Fruit fly (Drosophila melanogaster) whole organism, wandering third instar larva: ENCODE measurements around the gene CG32071.

ENCODE experiments used
- Abd-B ChIP-seq: fragments of >200 bp; optimal IDR thresholded peaks from 2 replicates; lab custom pipeline; 2017; ENCODE audit warnings: missing biosample characterization, missing genetic modification characterization
- CG32264 ChIP-seq: fragments of 200-800 bp; sonication (Bioruptor generic); optimal IDR thresholded peaks from 2 replicates; lab custom pipeline; 2016; ENCODE audit warnings: missing biosample characterization, missing genetic modification characterization
- CG9705 ChIP-seq: fragments of 200-800 bp; sonication (Bioruptor generic); optimal IDR thresholded peaks from 2 replicates; lab custom pipeline; 2018; ENCODE audit warnings: missing biosample characterization, mild to moderate bottlenecking, missing genetic modification characterization
- CrebA ChIP-seq: fragments of 200-800 bp; sonication (Bioruptor generic); optimal IDR thresholded peaks from 2 replicates; lab custom pipeline; 2016; ENCODE audit warnings: missing biosample characterization, mild to moderate bottlenecking, missing genetic modification characterization, borderline replicate concordance
- Dfd ChIP-seq: fragments of >200 bp; optimal IDR thresholded peaks from 2 replicates; lab custom pipeline; 2017; ENCODE audit warnings: missing biosample characterization, missing genetic modification characterization
- Dif ChIP-seq: fragments of 200-275, 200-300 bp; sonication (Bioruptor generic); optimal IDR thresholded peaks from 2 replicates; lab custom pipeline; 2018; ENCODE audit warnings: missing biosample characterization, missing genetic modification characterization; ENCODE audit not compliant: partially characterized antibody
- GATAd ChIP-seq: sonication (Bioruptor generic); optimal IDR thresholded peaks from 2 replicates; lab custom pipeline; 2016; ENCODE audit warnings: missing biosample characterization, missing genetic modification characterization
- Hnf4 ChIP-seq: fragments of 200-800 bp; sonication (Bioruptor generic); optimal IDR thresholded peaks from 2 replicates; lab custom pipeline; 2016; ENCODE audit warnings: missing biosample characterization, mild to moderate bottlenecking, missing genetic modification characterization
- Hr78 ChIP-seq: fragments of >200 bp; optimal IDR thresholded peaks from 2 replicates; lab custom pipeline; 2017; ENCODE audit warnings: missing biosample characterization, missing genetic modification characterization
- Hr83 ChIP-seq: fragments of 200-300 bp; sonication (Bioruptor generic); optimal IDR thresholded peaks from 2 replicates; lab custom pipeline; 2016; ENCODE audit warnings: missing biosample characterization, mild to moderate bottlenecking, missing genetic modification characterization, moderate library complexity; ENCODE audit not compliant: poor library complexity, severe bottlenecking
- Jra ChIP-seq: sonication (Bioruptor generic); optimal IDR thresholded peaks from 2 replicates; lab custom pipeline; 2016; ENCODE audit warnings: missing biosample characterization, missing genetic modification characterization
- Myc ChIP-seq: fragments of >200 bp; optimal IDR thresholded peaks from 2 replicates; lab custom pipeline; 2017
- N ChIP-seq: fragments of >200 bp; optimal IDR thresholded peaks from 2 replicates; lab custom pipeline; 2018; ENCODE audit warnings: missing biosample characterization, missing external identifiers, missing genetic modification characterization
- OdsH ChIP-seq: fragments of 200-800 bp; sonication (Bioruptor generic); optimal IDR thresholded peaks from 2 replicates; lab custom pipeline; 2016; ENCODE audit warnings: missing biosample characterization, mild to moderate bottlenecking, missing genetic modification characterization
- Rel ChIP-seq, 2 experiments: fragments of 200-800 bp; sonication (Bioruptor generic) in 1 of 2; optimal IDR thresholded peaks; 2 replicates in 1 of 2; 3 replicates in 1 of 2; lab custom pipeline; 2016 to 2019; ENCODE audit warnings: mild to moderate bottlenecking in 2 of 2, missing biosample characterization in 2 of 2, missing genetic modification characterization in 2 of 2, moderate library complexity in 1 of 2
- Sp1 ChIP-seq: fragments of 200-800 bp; sonication (Bioruptor generic); optimal IDR thresholded peaks from 3 replicates; lab custom pipeline; 2019; ENCODE audit warnings: missing biosample characterization, mild to moderate bottlenecking, missing genetic modification characterization, moderate library complexity
- Vsx2 ChIP-seq: fragments of 200-300, 225-300 bp; sonication (Bioruptor generic); optimal IDR thresholded peaks from 2 replicates; lab custom pipeline; 2018; ENCODE audit warnings: missing biosample characterization, missing genetic modification characterization; ENCODE audit not compliant: partially characterized antibody
- br ChIP-seq: fragments of 200-800 bp; sonication (Bioruptor generic); optimal IDR thresholded peaks from 2 replicates; lab custom pipeline; 2016; ENCODE audit warnings: missing biosample characterization, missing genetic modification characterization
- brk ChIP-seq: fragments of 200-800 bp; sonication (Bioruptor generic); optimal IDR thresholded peaks from 2 replicates; lab custom pipeline; 2016; ENCODE audit warnings: missing biosample characterization, mild to moderate bottlenecking, missing genetic modification characterization
- dsf ChIP-seq: sonication (Bioruptor generic); optimal IDR thresholded peaks from 2 replicates; lab custom pipeline; 2016; ENCODE audit warnings: missing biosample characterization, missing genetic modification characterization, borderline replicate concordance
- foxo ChIP-seq, 2 experiments: fragments of 200-800 bp; sonication (Bioruptor generic); optimal IDR thresholded peaks; 2 replicates in 1 of 2; 3 replicates in 1 of 2; lab custom pipeline; 2016 to 2017; ENCODE audit warnings: missing biosample characterization in 2 of 2, missing genetic modification characterization in 2 of 2
- fru ChIP-seq: fragments of 200-800 bp; sonication (Bioruptor generic); optimal IDR thresholded peaks from 3 replicates; lab custom pipeline; 2016; ENCODE audit warnings: missing biosample characterization, mild to moderate bottlenecking, missing genetic modification characterization
- h ChIP-seq: fragments of 200-800 bp; sonication (Bioruptor generic); optimal IDR thresholded peaks from 3 replicates; lab custom pipeline; 2016; ENCODE audit warnings: missing biosample characterization, mild to moderate bottlenecking, missing genetic modification characterization
- jim ChIP-seq: fragments of 175-275, 200-325 bp; sonication (Bioruptor generic); optimal IDR thresholded peaks from 2 replicates; lab custom pipeline; 2016; ENCODE audit warnings: missing biosample characterization, mild to moderate bottlenecking, missing genetic modification characterization
- lola ChIP-seq: fragments of >200 bp; optimal IDR thresholded peaks from 2 replicates; lab custom pipeline; 2017; ENCODE audit warnings: missing biosample characterization, missing genetic modification characterization
- pan ChIP-seq: fragments of >200 bp; optimal IDR thresholded peaks from 2 replicates; lab custom pipeline; 2017
- psq ChIP-seq: fragments of 200-800 bp; sonication (Bioruptor generic); optimal IDR thresholded peaks from 3 replicates; lab custom pipeline; 2017; ENCODE audit warnings: missing biosample characterization, mild to moderate bottlenecking, missing genetic modification characterization, moderate library complexity
- rgr ChIP-seq: fragments of 200-800 bp; sonication (Bioruptor generic); optimal IDR thresholded peaks from 3 replicates; lab custom pipeline; 2016; ENCODE audit warnings: missing biosample characterization, mild to moderate bottlenecking, missing genetic modification characterization
- sage ChIP-seq: fragments of 200-800 bp; sonication (Bioruptor generic); optimal IDR thresholded peaks from 2 replicates; lab custom pipeline; 2016; ENCODE audit warnings: missing biosample characterization, mild to moderate bottlenecking, missing genetic modification characterization
- sv ChIP-seq: fragments of 200-800 bp; sonication (Bioruptor generic); optimal IDR thresholded peaks from 3 replicates; lab custom pipeline; 2016; ENCODE audit warnings: missing biosample characterization, missing genetic modification characterization
- tai ChIP-seq: sonication (Bioruptor generic); optimal IDR thresholded peaks from 2 replicates; lab custom pipeline; 2016; ENCODE audit warnings: missing biosample characterization, missing genetic modification characterization
- usp ChIP-seq: fragments of >200 bp; optimal IDR thresholded peaks from 2 replicates; lab custom pipeline; 2017; ENCODE audit warnings: missing biosample characterization, missing genetic modification characterization

The CG32071 gene

DNA sequence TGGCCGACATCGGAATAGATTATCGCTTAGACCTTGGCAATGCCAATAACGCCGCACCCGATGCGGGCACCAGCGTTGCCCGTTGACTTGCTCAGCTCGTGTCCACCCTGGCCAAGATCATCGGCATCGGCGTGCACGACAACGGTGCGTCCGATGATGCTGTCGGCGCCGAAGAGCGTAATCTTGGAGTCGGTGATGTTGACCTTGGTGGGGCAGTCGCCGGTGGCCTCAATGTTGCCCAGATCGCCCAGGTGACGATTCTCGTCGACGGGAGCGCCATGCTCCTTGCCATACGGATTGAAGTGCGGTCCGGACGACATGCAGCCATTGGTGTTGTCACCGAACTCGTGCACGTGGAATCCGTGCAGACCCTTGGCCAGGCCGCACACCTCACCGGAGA lies 8.8 kb upstream of the CG32071 start:
- no peak for TF ChIP-seq jim (GFP tag; lab: Kevin White, UChicago)
- TF ChIP-seq psq (GFP tag; lab: Kevin White, UChicago) = no peak
- TF ChIP-seq N (GFP tag; lab: Kevin White, UChicago) = no peak
- TF ChIP-seq tai (GFP tag; lab: Kevin White, UChicago) = no peak
- no peak for TF ChIP-seq Abd-B
- TF ChIP-seq fru (GFP tag; lab: Kevin White, UChicago) = no peak

- TF ChIP-seq lola (GFP tag; lab: Kevin White, UChicago) = no peak
- TF ChIP-seq CG32264 = no peak
- no peak for TF ChIP-seq Jra (GFP tag; lab: Kevin White, UChicago)
- no peak for TF ChIP-seq Dfd (GFP tag; lab: Kevin White, UChicago)
These were observed 5.8 kb upstream of the CG32071 start, which contains the start of the genes CG34012 and emei for dm6 chr3L:11109454-11109853. Gene CG34012 (minus strand): TSS chr3L:11109505. Gene emei (plus strand): TSS chr3L:11109690.

- no peak for TF ChIP-seq GATAd (GFP tag; lab: Kevin White, UChicago)
- no peak for TF ChIP-seq Dif (GFP tag; lab: Kevin White, UChicago)
- no peak for TF ChIP-seq Hr83 (GFP tag; lab: Kevin White, UChicago)
- no peak for TF ChIP-seq jim (GFP tag; lab: Kevin White, UChicago)
- no peak for TF ChIP-seq CG32264
- no peak for TF ChIP-seq Abd-B
- no peak for TF ChIP-seq Vsx2 (GFP tag; lab: Kevin White, UChicago)
- TF ChIP-seq rgr (GFP tag; lab: Kevin White, UChicago) = no peak
- no peak for TF ChIP-seq Rel (GFP tag; optimal IDR thresholded peaks at IDR 0.05; lab: Kevin White, UChicago)
- no peak for TF ChIP-seq Rel (tag; optimal IDR thresholded peaks at IDR 0.05; lab: Kevin White, UChicago)
- TF ChIP-seq Myc (lab: Kevin White, UChicago) = no peak
- no peak for TF ChIP-seq tai (GFP tag; lab: Kevin White, UChicago)
- no peak for TF ChIP-seq CrebA
- TF ChIP-seq CG9705 (GFP tag; lab: Kevin White, UChicago) = no peak
- no peak for TF ChIP-seq sv (GFP tag; lab: Kevin White, UChicago)
- TF ChIP-seq br = no peak
- no peak for TF ChIP-seq Sp1 (GFP tag; lab: Kevin White, UChicago)
- TF ChIP-seq Hnf4 (GFP tag; lab: Kevin White, UChicago) = no peak
- no peak for TF ChIP-seq OdsH
These were observed 4.3 kb upstream of the CG32071 start, which contains the start of gene CG12522 for dm6 chr3L:11107935-11108334. Gene CG12522 (plus strand): TSS chr3L:11108235.

DNA sequence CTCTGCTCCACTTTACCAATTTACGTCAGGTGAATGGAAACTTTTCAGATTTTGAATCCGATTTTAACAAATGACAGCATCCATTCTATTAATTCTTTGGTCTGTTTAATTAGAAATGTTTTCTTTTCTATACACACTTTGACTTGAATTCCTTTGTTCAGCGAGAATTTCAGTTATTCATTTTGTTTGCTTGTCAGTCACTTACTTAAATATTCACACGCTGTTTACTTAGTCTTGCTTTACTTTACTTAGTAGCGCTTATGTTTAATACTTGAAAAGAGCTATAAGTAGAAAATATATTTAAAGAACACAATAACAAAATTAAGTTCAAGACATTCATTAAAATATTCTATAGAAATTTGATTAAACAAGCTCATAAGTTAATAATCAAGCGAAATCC lies 3.8 kb upstream of the CG32071 start, which contains the start of gene CG32073:
CG32073 (minus strand) TSS at position 151 of the 400 bp plus-strand sequence.
- TF ChIP-seq CG9705 (GFP tag; lab: Kevin White, UChicago) (no peak), Hnf4 (GFP tag; lab: Kevin White, UChicago) (no peak), h (GFP tag; lab: Kevin White, UChicago) (no peak), Dfd (GFP tag; lab: Kevin White, UChicago) (no peak), Vsx2 (GFP tag; lab: Kevin White, UChicago) (no peak), usp (GFP tag; lab: Kevin White, UChicago) (no peak), fru (GFP tag; lab: Kevin White, UChicago) (no peak), dsf (GFP tag; lab: Kevin White, UChicago) (no peak), CrebA (no peak), OdsH (no peak)
- TF ChIP-seq, all 38 proteins: peak for 0

dm6 chr3L:11102930-11103329 lies 743 bp downstream of the CG32071 start, which contains the start of gene Elo68alpha:
Gene Elo68alpha (minus strand): TSS chr3L:11103030.
- TF ChIP-seq CG32264 (no peak), dsf (GFP tag; lab: Kevin White, UChicago) (no peak), h (GFP tag; lab: Kevin White, UChicago) (no peak), Hnf4 (GFP tag; lab: Kevin White, UChicago) (no peak), CG9705 (GFP tag; lab: Kevin White, UChicago) (no peak), fru (GFP tag; lab: Kevin White, UChicago) (no peak), brk (no peak), Hr83 (GFP tag; lab: Kevin White, UChicago) (no peak), Rel (GFP tag; optimal IDR thresholded peaks at IDR 0.05; lab: Kevin White, UChicago) (no peak), Rel (tag; optimal IDR thresholded peaks at IDR 0.05; lab: Kevin White, UChicago) (no peak), Abd-B (no peak), OdsH (no peak), foxo (GFP tag; optimal IDR thresholded peaks at IDR 0.05; lab: Kevin White, UChicago) (no peak), Hr78 (GFP tag; lab: Kevin White, UChicago) (no peak), sage (GFP tag; lab: Kevin White, UChicago) (no peak), pan (lab: Kevin White, UChicago) (no peak), Sp1 (GFP tag; lab: Kevin White, UChicago) (no peak), psq (GFP tag; lab: Kevin White, UChicago) (no peak)
